Fruit fly (Drosophila melanogaster) whole organism, pupa: ENCODE data around the gene ScpX.

ENCODE experiments used
- CG10348 ChIP-seq: fragments of 200-800 bp; sonication (Bioruptor generic); IDR thresholded peaks from 2 replicates; pipeline ENCODE4 v1.3.6; 2022; ENCODE audit warnings: missing biosample characterization, missing genetic modification characterization
- CG12605 ChIP-seq: fragments of 200-800 bp; sonication (Bioruptor generic); IDR thresholded peaks from 2 replicates; pipeline ENCODE4 v1.3.6; 2022; ENCODE audit warnings: missing biosample characterization, missing genetic modification characterization
- CG13204 ChIP-seq: fragments of 200-800 bp; sonication (Bioruptor generic); optimal IDR thresholded peaks from 2 replicates; lab custom pipeline; 2018; ENCODE audit warnings: missing biosample characterization, mild to moderate bottlenecking, missing genetic modification characterization, moderate library complexity
- CG14655 ChIP-seq: fragments of 200-800 bp; sonication (Bioruptor generic); optimal IDR thresholded peaks from 3 replicates; lab custom pipeline; 2017; ENCODE audit warnings: mild to moderate bottlenecking, missing biosample characterization, missing genetic modification reagents, missing genetic modification characterization
- CG15710 ChIP-seq: fragments of 200-800 bp; sonication (Bioruptor generic); optimal IDR thresholded peaks from 2 replicates; lab custom pipeline; 2018; ENCODE audit warnings: missing biosample characterization, mild to moderate bottlenecking, missing genetic modification characterization, moderate library complexity
- CG17806 ChIP-seq: fragments of 200-800 bp; sonication (Bioruptor generic); optimal IDR thresholded peaks from 2 replicates; lab custom pipeline; 2018; ENCODE audit warnings: missing biosample characterization, mild to moderate bottlenecking, missing genetic modification characterization, moderate library complexity
- CG32121 ChIP-seq: fragments of 200-800 bp; sonication (Bioruptor generic); IDR thresholded peaks from 2 replicates; pipeline ENCODE4 v1.3.6; 2022; ENCODE audit warnings: missing biosample characterization, missing genetic modification characterization
- CG34367 ChIP-seq: fragments of 200-800 bp; sonication (Bioruptor generic); optimal IDR thresholded peaks from 2 replicates; lab custom pipeline; 2018; ENCODE audit warnings: missing biosample characterization, mild to moderate bottlenecking, missing genetic modification characterization
- CG4496 ChIP-seq: fragments of 200-800 bp; sonication (Bioruptor generic); IDR thresholded peaks from 3 replicates; pipeline ENCODE4 v1.3.6; 2022; ENCODE audit warnings: missing biosample characterization, missing genetic modification characterization
- CG8159 ChIP-seq: fragments of 200-800 bp; sonication (Bioruptor generic); optimal IDR thresholded peaks from 3 replicates; lab custom pipeline; 2018; ENCODE audit warnings: missing biosample characterization, mild to moderate bottlenecking, missing genetic modification characterization, moderate library complexity
- CG8301 ChIP-seq: fragments of 200-800 bp; sonication (Bioruptor generic); optimal IDR thresholded peaks from 2 replicates; lab custom pipeline; 2018; ENCODE audit warnings: missing biosample characterization, mild to moderate bottlenecking, missing genetic modification characterization
- CG9948 ChIP-seq: fragments of 200-800 bp; sonication (Bioruptor generic); optimal IDR thresholded peaks from 2 replicates; lab custom pipeline; 2018; ENCODE audit warnings: missing biosample characterization, mild to moderate bottlenecking, missing genetic modification characterization, moderate library complexity
- D1 ChIP-seq: fragments of 200-800 bp; sonication (Bioruptor generic); optimal IDR thresholded peaks from 2 replicates; lab custom pipeline; 2018; ENCODE audit warnings: missing biosample characterization, mild to moderate bottlenecking, missing genetic modification characterization, moderate library complexity
- EcR ChIP-seq: fragments of 200-800 bp; sonication (Bioruptor generic); optimal IDR thresholded peaks from 3 replicates; lab custom pipeline; 2019; ENCODE audit warnings: missing biosample characterization, missing genetic modification characterization, mild to moderate bottlenecking, moderate library complexity, missing genetic modification reagents
- Ets98B ChIP-seq: fragments of 200-800 bp; sonication (Bioruptor generic); IDR thresholded peaks from 2 replicates; pipeline ENCODE4 v1.3.6; 2022; ENCODE audit warnings: missing biosample characterization, missing genetic modification characterization
- Pif1A ChIP-seq: fragments of 200-800 bp; sonication (Bioruptor generic); optimal IDR thresholded peaks from 3 replicates; lab custom pipeline; 2016; ENCODE audit warnings: missing biosample characterization, missing genetic modification characterization
- Pif1B ChIP-seq: fragments of 200-800 bp; sonication (Bioruptor generic); optimal IDR thresholded peaks from 3 replicates; lab custom pipeline; 2016; ENCODE audit warnings: missing biosample characterization, missing genetic modification characterization
- Snoo ChIP-seq: fragments of 200-800 bp; sonication (Bioruptor generic); optimal IDR thresholded peaks from 3 replicates; lab custom pipeline; 2017; ENCODE audit warnings: missing biosample characterization, mild to moderate bottlenecking, missing genetic modification characterization, inconsistent platforms
- fd96Ca ChIP-seq: fragments of 200-800 bp; sonication (Bioruptor generic); IDR thresholded peaks from 3 replicates; pipeline ENCODE4 v1.3.6; 2022; ENCODE audit warnings: missing biosample characterization, missing genetic modification characterization
- gl ChIP-seq: fragments of 200-800 bp; sonication (Bioruptor generic); optimal IDR thresholded peaks from 2 replicates; lab custom pipeline; 2018; ENCODE audit warnings: missing biosample characterization, mild to moderate bottlenecking, missing genetic modification characterization
- rn ChIP-seq: fragments of 200-800 bp; sonication (Bioruptor generic); IDR thresholded peaks from 2 replicates; pipeline ENCODE4 v1.3.6; 2022; ENCODE audit warnings: missing biosample characterization, missing genetic modification characterization

ScpX gene

dm6 chr2L:18830587-18831528 is at the start of gene ScpX, which contains the start of gene CG17597:
TSS of gene ScpX (plus strand) at chr2L:18831229.
TSS of gene CG17597 (minus strand) at chr2L:18831153.
- peak; percentile 32 for TF ChIP-seq CG17806 (tag; lab: Kevin White, UChicago)
- TF ChIP-seq CG4496: 0 out of 3 replicates have a peak, but pooled peaks have one; percentile 20
- TF ChIP-seq CG34367 (tag; lab: Kevin White, UChicago): peak; percentile 43
- TF ChIP-seq CG32121 (GFP tag; lab: Robert Waterston, UW): peak; percentile 23; the same call in 1 of the 2 replicates
- TF ChIP-seq CG9948 (tag; lab: Kevin White, UChicago): peak; percentile 31
- peak; percentile 52 for TF ChIP-seq CG14655 (GFP tag; lab: Kevin White, UChicago)
- TF ChIP-seq Snoo (tag; lab: Kevin White, UChicago): peak; percentile 28
- peak; percentile 65 for TF ChIP-seq CG8159 (tag; lab: Kevin White, UChicago)
- no peak for TF ChIP-seq CG10348
- no peak for TF ChIP-seq Pif1B
- TF ChIP-seq EcR (GFP tag; lab: Kevin White, UChicago): peak; percentile 27
- TF ChIP-seq rn (GFP tag; lab: Robert Waterston, UW): no peak
- no peak for TF ChIP-seq fd96Ca (GFP tag; lab: Robert Waterston, UW)
- TF ChIP-seq CG8301 (tag; lab: Kevin White, UChicago): peak; percentile 23
- no peak for TF ChIP-seq D1 (tag; lab: Kevin White, UChicago)
- peak; percentile 53; the same call in 1 of the 2 replicates for TF ChIP-seq CG12605
- TF ChIP-seq Pif1A (GFP tag; lab: Kevin White, UChicago): peak; percentile 69
- TF ChIP-seq Ets98B (GFP tag; lab: Robert Waterston, UW): peak; percentile 20; the same call in 1 of the 2 replicates
- peak; percentile 55 for TF ChIP-seq CG15710 (tag; lab: Kevin White, UChicago)
- no peak for TF ChIP-seq CG13204 (GFP tag; lab: Kevin White, UChicago)
- peak; percentile 64 for TF ChIP-seq gl (tag; lab: Kevin White, UChicago)
- TF ChIP-seq, all 21 proteins: peak for 15

DNA sequence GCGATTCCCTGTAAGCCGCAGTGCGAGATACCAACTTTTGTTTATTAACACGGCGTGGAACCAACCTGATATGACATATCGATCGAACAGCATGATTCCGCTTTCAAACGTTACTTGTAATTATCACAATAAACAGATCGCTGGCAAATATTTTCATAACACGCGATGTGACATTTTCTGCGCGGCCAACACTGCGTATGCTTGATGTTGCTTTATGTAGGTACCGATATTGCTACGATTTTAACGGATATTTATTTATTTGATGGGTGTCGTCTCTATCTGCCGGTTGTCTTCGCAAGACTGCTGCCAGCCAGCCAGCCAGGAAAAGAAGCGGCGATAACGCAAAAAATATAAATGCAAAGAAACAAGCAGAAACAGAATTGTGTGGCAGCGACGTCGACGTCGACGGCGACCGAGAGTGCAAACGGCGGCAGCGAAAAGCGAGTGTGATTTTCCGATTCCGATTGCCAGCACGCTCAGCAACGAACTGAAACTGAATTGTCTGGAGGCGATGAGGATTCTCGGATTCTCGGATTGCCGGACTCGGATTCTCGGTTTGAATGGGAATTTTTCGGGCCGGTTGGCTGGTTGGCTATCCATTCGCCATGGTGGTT is 48.7 kb upstream of the ScpX start:
- TF ChIP-seq CG12605 (no peak), CG10348 (no peak)

DNA sequence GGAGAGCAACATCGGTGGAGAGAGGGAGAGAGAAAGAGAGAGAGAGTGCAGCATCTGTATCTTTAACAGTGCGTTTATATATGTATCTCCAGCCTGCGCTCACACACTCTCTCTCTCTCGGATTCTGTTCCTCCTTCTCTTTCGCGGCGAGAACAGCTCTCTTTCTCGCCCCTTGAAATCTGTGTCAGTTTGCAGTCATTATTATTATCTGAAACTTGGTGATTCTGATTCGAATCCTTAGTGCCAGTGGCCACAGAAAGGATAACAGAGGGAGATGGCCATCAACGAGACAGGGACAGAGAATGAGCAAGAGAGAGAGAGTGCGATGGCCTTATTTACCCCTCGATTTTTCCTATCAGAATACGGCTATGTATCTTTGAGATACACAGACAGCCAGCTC is 48.1 kb upstream of the ScpX start:
- no peak for TF ChIP-seq CG9948 (tag; lab: Kevin White, UChicago)
- TF ChIP-seq EcR (GFP tag; lab: Kevin White, UChicago): no peak
- no peak for TF ChIP-seq Pif1A (GFP tag; lab: Kevin White, UChicago)
- TF ChIP-seq CG10348: no peak
- no peak for TF ChIP-seq CG14655 (GFP tag; lab: Kevin White, UChicago)
- TF ChIP-seq gl (tag; lab: Kevin White, UChicago): no peak
- no peak for TF ChIP-seq rn (GFP tag; lab: Robert Waterston, UW)
- TF ChIP-seq CG34367 (tag; lab: Kevin White, UChicago): no peak
- TF ChIP-seq CG17806 (tag; lab: Kevin White, UChicago): no peak
- no peak for TF ChIP-seq Pif1B
- TF ChIP-seq D1 (tag; lab: Kevin White, UChicago): no peak
- TF ChIP-seq CG13204 (GFP tag; lab: Kevin White, UChicago): no peak
- no peak for TF ChIP-seq fd96Ca (GFP tag; lab: Robert Waterston, UW)
- no peak for TF ChIP-seq Ets98B (GFP tag; lab: Robert Waterston, UW)
- no peak for TF ChIP-seq CG4496
- TF ChIP-seq CG15710 (tag; lab: Kevin White, UChicago): no peak
- TF ChIP-seq CG12605: no peak
- TF ChIP-seq CG8301 (tag; lab: Kevin White, UChicago): no peak
- TF ChIP-seq, all 21 proteins: peak for 0

DNA sequence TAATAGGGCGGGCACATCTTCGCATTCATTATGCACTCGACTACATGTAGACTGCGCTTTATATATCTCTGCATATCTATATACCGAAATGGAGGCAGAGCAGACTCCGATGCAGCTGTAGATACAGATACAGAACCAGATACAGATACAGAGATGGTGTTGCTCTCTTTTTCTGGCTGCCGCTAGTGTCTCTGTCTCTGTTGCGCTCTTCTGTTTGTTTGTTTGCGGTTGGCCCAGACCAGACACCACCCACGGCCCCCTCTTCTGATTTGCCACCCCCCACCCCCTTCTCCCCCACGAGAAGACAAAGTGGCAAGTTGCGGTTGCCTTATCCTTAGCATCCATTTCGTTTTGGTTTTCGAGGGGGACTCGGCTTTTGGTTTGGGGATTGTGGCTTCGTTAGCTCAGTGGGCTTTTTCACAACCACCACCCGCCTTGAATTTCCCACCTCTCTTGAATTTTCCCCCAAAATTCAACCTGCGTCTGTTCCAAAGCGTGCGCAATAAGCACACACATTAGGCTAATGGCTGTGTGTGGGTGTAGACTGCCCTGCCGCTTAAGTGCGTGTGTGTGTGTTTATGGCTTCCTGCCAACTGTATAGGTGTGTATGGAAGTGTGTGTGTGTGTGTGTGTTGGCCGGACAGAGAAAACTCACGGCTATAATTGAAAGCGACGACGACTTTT is 47.5 kb upstream of the ScpX start:
- TF ChIP-seq CG17806 (tag; lab: Kevin White, UChicago) (no peak), CG10348 (no peak), fd96Ca (GFP tag; lab: Robert Waterston, UW) (no peak), CG4496 (no peak), gl (tag; lab: Kevin White, UChicago) (no peak)

DNA sequence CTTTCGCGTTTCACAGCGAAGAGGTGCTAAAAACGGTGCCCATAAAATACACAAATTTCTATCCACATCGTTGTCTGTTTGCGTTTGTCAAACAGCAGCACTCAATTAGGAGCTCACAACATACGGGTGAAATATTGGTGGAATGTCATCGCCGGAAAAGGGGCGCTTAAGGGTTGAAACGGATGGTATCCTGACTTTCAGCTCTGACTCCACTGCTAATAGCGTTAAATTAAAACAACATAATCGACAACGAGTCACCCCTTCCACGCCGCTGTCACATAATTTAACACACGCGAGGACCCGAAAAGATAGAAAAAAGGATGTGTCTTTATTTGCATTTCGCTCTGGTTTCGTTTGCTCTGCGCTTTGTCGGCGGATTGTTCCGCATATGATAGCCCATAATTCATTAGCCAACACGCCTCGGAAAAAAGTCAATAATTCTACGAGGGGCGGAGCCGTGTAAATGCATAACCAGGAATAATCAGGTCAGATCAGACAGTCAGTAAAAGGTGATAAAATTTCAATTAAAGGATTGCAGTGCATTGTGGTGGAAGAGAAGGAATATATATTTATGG is 45.9 kb upstream of the ScpX start:
- TF ChIP-seq CG32121 (GFP tag; lab: Robert Waterston, UW): no peak
- no peak for TF ChIP-seq CG9948 (tag; lab: Kevin White, UChicago)
- no peak for TF ChIP-seq CG13204 (GFP tag; lab: Kevin White, UChicago)
- no peak for TF ChIP-seq CG10348
- TF ChIP-seq CG4496: no peak
- no peak for TF ChIP-seq Ets98B (GFP tag; lab: Robert Waterston, UW)
- TF ChIP-seq Pif1B: no peak
- TF ChIP-seq fd96Ca (GFP tag; lab: Robert Waterston, UW): no peak
- no peak for TF ChIP-seq gl (tag; lab: Kevin White, UChicago)
- no peak for TF ChIP-seq CG12605
- no peak for TF ChIP-seq CG15710 (tag; lab: Kevin White, UChicago)
- no peak for TF ChIP-seq CG34367 (tag; lab: Kevin White, UChicago)
- no peak for TF ChIP-seq D1 (tag; lab: Kevin White, UChicago)
- no peak for TF ChIP-seq CG14655 (GFP tag; lab: Kevin White, UChicago)
- no peak for TF ChIP-seq Snoo (tag; lab: Kevin White, UChicago)
